Fruit fly (Drosophila melanogaster) whole organism, embryonic: ENCODE data around the gene Pvr.

Experiments
- Bgb ChIP-seq: fragments of 200-800 bp; sonication (Bioruptor generic); IDR thresholded peaks from 2 replicates; pipeline ENCODE4 v1.3.6; 2022; ENCODE audit warnings: missing biosample characterization, missing genetic modification characterization; ENCODE audit not compliant: partially characterized antibody
- CG10321 ChIP-seq: fragments of 200-800 bp; sonication (Bioruptor generic); IDR thresholded peaks from 2 replicates; pipeline ENCODE4 v1.3.6; 2022; ENCODE audit warnings: missing biosample characterization, missing genetic modification characterization
- CG11247 ChIP-seq: fragments of 200-800 bp; sonication (Bioruptor generic); IDR thresholded peaks from 2 replicates; pipeline ENCODE4 v1.3.6; 2022; ENCODE audit warnings: missing biosample characterization, missing genetic modification characterization
- CG11456 ChIP-seq: fragments of 200-800 bp; sonication (Bioruptor generic); IDR thresholded peaks from 3 replicates; pipeline ENCODE4 v1.3.6; 2022; ENCODE audit warnings: missing biosample characterization, missing genetic modification characterization
- CG11723 ChIP-seq: fragments of 200-800 bp; sonication (Bioruptor generic); optimal IDR thresholded peaks from 2 replicates; lab custom pipeline; 2017; ENCODE audit warnings: missing biosample characterization, mild to moderate bottlenecking, missing genetic modification characterization
- CG12071 ChIP-seq: fragments of 200-800 bp; sonication (Bioruptor generic); optimal IDR thresholded peaks from 3 replicates; lab custom pipeline; 2018; ENCODE audit warnings: missing biosample characterization, mild to moderate bottlenecking, missing genetic modification characterization
- CG12769 ChIP-seq: fragments of 200-800 bp; sonication (Bioruptor generic); optimal IDR thresholded peaks from 2 replicates; lab custom pipeline; 2019; ENCODE audit warnings: missing biosample characterization, mild to moderate bottlenecking, missing genetic modification characterization, moderate library complexity
- CG13296 ChIP-seq: fragments of 200-800 bp; sonication (Bioruptor generic); optimal IDR thresholded peaks from 3 replicates; lab custom pipeline; 2018; ENCODE audit warnings: missing biosample characterization, mild to moderate bottlenecking, missing genetic modification characterization
- CG14667 ChIP-seq: fragments of 200-800 bp; sonication (Bioruptor generic); IDR thresholded peaks from 2 replicates; pipeline ENCODE4 v1.3.6; 2022; ENCODE audit warnings: missing biosample characterization, missing genetic modification characterization
- CG17612 ChIP-seq: fragments of 200-800 bp; sonication (Bioruptor generic); IDR thresholded peaks from 2 replicates; pipeline ENCODE4 v1.3.6; 2022; ENCODE audit warnings: missing biosample characterization, missing genetic modification characterization
- CG18262 ChIP-seq: fragments of 200-800 bp; optimal IDR thresholded peaks from 3 replicates; lab custom pipeline; 2019; ENCODE audit warnings: missing biosample characterization, mild to moderate bottlenecking, missing genetic modification characterization, moderate library complexity
- CG2129 ChIP-seq: fragments of 200-800 bp; sonication (Bioruptor generic); IDR thresholded peaks from 2 replicates; pipeline ENCODE4 v1.3.6; 2022; ENCODE audit warnings: missing biosample characterization, missing genetic modification characterization; ENCODE audit not compliant: partially characterized antibody
- CG2712 ChIP-seq: fragments of 200-800 bp; optimal IDR thresholded peaks from 3 replicates; lab custom pipeline; 2019; ENCODE audit warnings: missing biosample characterization, mild to moderate bottlenecking, missing genetic modification characterization, moderate library complexity
- CG30431 ChIP-seq: fragments of 200-800 bp; sonication (Bioruptor generic); optimal IDR thresholded peaks from 2 replicates; lab custom pipeline; 2017; ENCODE audit warnings: missing biosample characterization, missing genetic modification characterization
- CG4360 ChIP-seq: fragments of 200-800 bp; sonication (Bioruptor generic); IDR thresholded peaks from 2 replicates; pipeline ENCODE4 v1.3.6; 2022; ENCODE audit warnings: missing biosample characterization, missing genetic modification characterization
- CG43689 ChIP-seq: fragments of 200-800 bp; sonication (Bioruptor generic); IDR thresholded peaks from 2 replicates; pipeline ENCODE4 v1.3.6; 2022; ENCODE audit warnings: missing biosample characterization, missing genetic modification characterization
- CG4854 ChIP-seq: fragments of 200-800 bp; sonication (Bioruptor generic); optimal IDR thresholded peaks from 2 replicates; lab custom pipeline; 2016; ENCODE audit warnings: missing biosample characterization, missing genetic modification characterization, inconsistent platforms
- CG5180 ChIP-seq: fragments of 200-800 bp; sonication (Bioruptor generic); optimal IDR thresholded peaks from 3 replicates; lab custom pipeline; 2017; ENCODE audit warnings: missing biosample characterization, missing genetic modification characterization, mild to moderate bottlenecking, moderate library complexity, missing genetic modification reagents
- CG8944 ChIP-seq: fragments of 200-800 bp; sonication (Bioruptor generic); optimal IDR thresholded peaks from 3 replicates; lab custom pipeline; 2016; ENCODE audit warnings: missing biosample characterization, missing genetic modification characterization
- CG9437 ChIP-seq: fragments of 200-800 bp; sonication (Bioruptor generic); optimal IDR thresholded peaks from 2 replicates; lab custom pipeline; 2018; ENCODE audit warnings: missing biosample characterization, mild to moderate bottlenecking, missing genetic modification characterization
- CG9727 ChIP-seq: fragments of 200-800 bp; sonication (Bioruptor generic); optimal IDR thresholded peaks from 3 replicates; lab custom pipeline; 2017; ENCODE audit warnings: missing biosample characterization, mild to moderate bottlenecking, missing genetic modification characterization
- CTCF ChIP-seq: fragments of 200-800 bp; sonication (Bioruptor generic); optimal IDR thresholded peaks from 2 replicates; lab custom pipeline; 2017; ENCODE audit warnings: missing biosample characterization, mild to moderate bottlenecking, missing genetic modification characterization, moderate library complexity
- Camta ChIP-seq: fragments of 200-800 bp; sonication (Bioruptor generic); optimal IDR thresholded peaks from 2 replicates; lab custom pipeline; 2016; ENCODE audit warnings: missing biosample characterization, missing genetic modification characterization
- CkIIα-i1 ChIP-seq: fragments of 200-800 bp; sonication (Bioruptor generic); IDR thresholded peaks from 2 replicates; pipeline ENCODE4 v1.3.6; 2022; ENCODE audit warnings: missing biosample characterization, missing genetic modification characterization
- CrebB ChIP-seq: fragments of 200-800 bp; sonication (Bioruptor generic); optimal IDR thresholded peaks from 3 replicates; lab custom pipeline; 2018; ENCODE audit warnings: missing biosample characterization, mild to moderate bottlenecking, missing genetic modification characterization
- D19B ChIP-seq: fragments of 200-800 bp; sonication (Bioruptor generic); optimal IDR thresholded peaks from 2 replicates; lab custom pipeline; 2017; ENCODE audit warnings: missing biosample characterization, mild to moderate bottlenecking, missing genetic modification characterization
- H15 ChIP-seq: fragments of 200-800 bp; sonication (Bioruptor generic); IDR thresholded peaks from 3 replicates; pipeline ENCODE4 v1.3.6; 2022; ENCODE audit warnings: missing biosample characterization, missing genetic modification characterization
- Lhr ChIP-seq: fragments of 200-800 bp; sonication (Bioruptor generic); optimal IDR thresholded peaks from 3 replicates; lab custom pipeline; 2017; ENCODE audit warnings: mild to moderate bottlenecking, missing biosample characterization, missing genetic modification reagents, missing genetic modification characterization
- NFAT ChIP-seq: fragments of 200-800 bp; sonication (Bioruptor generic); IDR thresholded peaks from 2 replicates; pipeline ENCODE4 v1.3.6; 2022; ENCODE audit warnings: missing biosample characterization, missing genetic modification characterization
- Poxn ChIP-seq: fragments of 200-800 bp; sonication (Bioruptor generic); IDR thresholded peaks from 2 replicates; pipeline ENCODE4 v1.3.6; 2022; ENCODE audit warnings: missing biosample characterization, missing genetic modification characterization
- Side ChIP-seq: fragments of 200-800 bp; sonication (Bioruptor generic); optimal IDR thresholded peaks from 2 replicates; lab custom pipeline; 2016; ENCODE audit warnings: missing biosample characterization, missing genetic modification characterization
- chinmo ChIP-seq: fragments of 200-800 bp; sonication (Bioruptor generic); IDR thresholded peaks from 4 replicates; pipeline ENCODE4 v1.3.6; 2022; ENCODE audit warnings: missing biosample characterization, missing genetic modification characterization; ENCODE audit not compliant: partially characterized antibody
- da ChIP-seq: fragments of 200-800 bp; sonication (Bioruptor generic); optimal IDR thresholded peaks from 2 replicates; lab custom pipeline; 2016; ENCODE audit warnings: missing biosample characterization, missing genetic modification characterization
- jing ChIP-seq: fragments of 200-800 bp; sonication (Bioruptor generic); optimal IDR thresholded peaks from 2 replicates; lab custom pipeline; 2018; ENCODE audit warnings: missing biosample characterization, mild to moderate bottlenecking, missing genetic modification characterization
- kay ChIP-seq: fragments of 200-800 bp; sonication (Bioruptor generic); optimal IDR thresholded peaks from 2 replicates; lab custom pipeline; 2016; ENCODE audit warnings: missing biosample characterization, missing genetic modification characterization
- lmd ChIP-seq: fragments of 200-800 bp; sonication (Bioruptor generic); IDR thresholded peaks from 2 replicates; pipeline ENCODE4 v1.3.6; 2022; ENCODE audit warnings: missing biosample characterization, missing genetic modification characterization
- lola ChIP-seq, 3 experiments: fragments of >200 bp in 2 of 3; fragments of 200-800 bp in 1 of 3; sonication (Bioruptor generic) in 1 of 3; optimal IDR thresholded peaks; 2 replicates each; lab custom pipeline; 2017 to 2019; ENCODE audit warnings: missing biosample characterization in 3 of 3, missing genetic modification characterization in 3 of 3, mild to moderate bottlenecking in 1 of 3, moderate library complexity in 1 of 3
- luna ChIP-seq: fragments of 200-800 bp; sonication (Bioruptor generic); optimal IDR thresholded peaks from 2 replicates; lab custom pipeline; 2016; ENCODE audit warnings: missing biosample characterization, missing genetic modification characterization
- onecut ChIP-seq: fragments of 200-800 bp; sonication (Bioruptor generic); IDR thresholded peaks from 2 replicates; pipeline ENCODE4 v1.3.6; 2022; ENCODE audit warnings: missing biosample characterization, missing genetic modification characterization
- prd ChIP-seq, 3 experiments: fragments of >200 bp in 2 of 3; fragments of 200-800 bp in 1 of 3; sonication (Bioruptor generic) in 1 of 3; optimal IDR thresholded peaks in 2 of 3; IDR thresholded peaks in 1 of 3; 2 replicates in 2 of 3; 3 replicates in 1 of 3; pipeline versions ENCODE4 v1.3.6 to Lab custom; 2017 to 2022; ENCODE audit warnings: missing biosample characterization in 1 of 3, missing genetic modification characterization in 1 of 3
- run ChIP-seq: fragments of 200-800 bp; sonication (Bioruptor generic); optimal IDR thresholded peaks from 3 replicates; lab custom pipeline; 2018; ENCODE audit warnings: missing biosample characterization, mild to moderate bottlenecking, missing genetic modification characterization
- sc ChIP-seq, 3 experiments: fragments of >200 bp in 2 of 3; fragments of 200-800 bp in 1 of 3; sonication (Bioruptor generic) in 1 of 3; optimal IDR thresholded peaks; 2 replicates in 2 of 3; 3 replicates in 1 of 3; lab custom pipeline; 2017; ENCODE audit warnings: mild to moderate bottlenecking in 1 of 3, missing biosample characterization in 1 of 3, missing genetic modification characterization in 1 of 3, missing genetic modification reagents in 1 of 3
- slp2 ChIP-seq: fragments of 200-800 bp; sonication (Bioruptor generic); optimal IDR thresholded peaks from 2 replicates; lab custom pipeline; 2016; ENCODE audit warnings: missing biosample characterization, missing genetic modification characterization
- sob ChIP-seq: fragments of 200-800 bp; sonication (Bioruptor generic); IDR thresholded peaks from 2 replicates; pipeline ENCODE4 v1.3.6; 2022; ENCODE audit warnings: missing biosample characterization, missing genetic modification characterization
- sr ChIP-seq: fragments of 200-800 bp; sonication (Bioruptor generic); IDR thresholded peaks from 3 replicates; pipeline ENCODE4 v1.3.6; 2022; ENCODE audit warnings: missing biosample characterization, missing genetic modification characterization
- tx ChIP-seq: fragments of 200-800 bp; sonication (Bioruptor generic); optimal IDR thresholded peaks from 2 replicates; lab custom pipeline; 2016; ENCODE audit warnings: missing biosample characterization, missing genetic modification characterization
- vfl ChIP-seq: fragments of 200-800 bp; sonication (Bioruptor generic); optimal IDR thresholded peaks from 2 replicates; lab custom pipeline; 2016; ENCODE audit warnings: missing biosample characterization, missing genetic modification characterization
- vnd ChIP-seq: fragments of 200-800 bp; sonication (Bioruptor generic); IDR thresholded peaks from 3 replicates; pipeline ENCODE4 v1.3.6; 2022; ENCODE audit warnings: missing biosample characterization, missing genetic modification characterization; ENCODE audit not compliant: partially characterized antibody
- wdn ChIP-seq: fragments of 200-800 bp; sonication (Bioruptor generic); IDR thresholded peaks from 2 replicates; pipeline ENCODE4 v1.3.6; 2022; ENCODE audit warnings: missing biosample characterization, missing genetic modification characterization
- zfh2 ChIP-seq: fragments of 200-800 bp; sonication (Bioruptor generic); optimal IDR thresholded peaks from 2 replicates; lab custom pipeline; 2016; ENCODE audit warnings: missing biosample characterization, missing genetic modification characterization

Pvr gene

DNA sequence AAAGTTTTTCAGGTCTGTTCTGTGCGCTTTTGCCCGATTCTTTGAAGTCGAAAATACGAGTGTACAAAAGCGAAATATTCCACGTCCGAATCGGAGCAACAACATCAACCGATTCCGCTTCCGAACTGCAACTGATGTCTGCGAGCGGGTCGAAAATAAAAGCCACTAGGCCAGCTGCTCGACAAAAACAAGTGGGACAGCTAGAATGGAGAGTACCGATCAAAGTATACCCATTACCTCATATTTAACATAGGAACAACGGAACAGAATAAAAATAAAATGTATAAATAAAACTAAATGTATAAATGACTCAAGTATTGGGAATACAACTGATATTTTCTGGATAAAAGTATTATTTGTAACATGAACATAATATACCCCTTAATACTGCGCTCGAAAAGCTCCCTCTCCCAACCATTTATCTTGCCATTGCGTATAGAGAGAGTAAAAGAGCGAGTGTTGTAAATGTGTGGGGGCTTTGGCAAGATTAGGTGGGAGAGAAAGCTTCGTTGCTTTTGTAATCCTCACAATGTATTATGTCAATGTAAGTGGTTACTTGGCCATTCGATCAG, 34.6 kb downstream of the Pvr start, which contains the start of gene SLC5A11 (continued):
- TF ChIP-seq tx (GFP tag; lab: Kevin White, UChicago) = peak; percentile 79
- peak; percentile 67 for TF ChIP-seq Lhr (GFP tag; lab: Kevin White, UChicago)
- peak; percentile 91 for TF ChIP-seq NFAT (GFP tag; lab: Robert Waterston, UW)
- no peak for TF ChIP-seq CG2129
- TF ChIP-seq CG9727 (GFP tag; lab: Kevin White, UChicago) = peak; percentile 99
- peak; percentile 93 for TF ChIP-seq sr (GFP tag; lab: Robert Waterston, UW)
- TF ChIP-seq CrebB (tag; lab: Kevin White, UChicago) = peak; percentile 94
- peak; percentile 99 for TF ChIP-seq CG4854 (GFP tag; lab: Kevin White, UChicago)
- peak; percentile 78 for TF ChIP-seq zfh2 (GFP tag; lab: Kevin White, UChicago)
- TF ChIP-seq prd (optimal IDR thresholded peaks at IDR 0.05; lab: Kevin White, UChicago) = no peak
- peak; percentile 97 for TF ChIP-seq prd (GFP tag; IDR thresholded peaks at IDR 0.05; lab: Robert Waterston, UW)
- peak; percentile 91 for TF ChIP-seq CG5180
- peak; percentile 82 for TF ChIP-seq kay (GFP tag; lab: Kevin White, UChicago)
- peak in 1 of 3 experiments; percentile 97 for TF ChIP-seq lola (GFP tag; optimal IDR thresholded peaks at IDR 0.05; lab: Kevin White, UChicago)
- TF ChIP-seq sob (GFP tag; lab: Robert Waterston, UW) = peak; percentile 99
- peak; percentile 100 for TF ChIP-seq D19B (GFP tag; lab: Kevin White, UChicago)
- TF ChIP-seq CG4360 (GFP tag; lab: Robert Waterston, UW) = peak; percentile 78
- TF ChIP-seq CG9437 (GFP tag; lab: Kevin White, UChicago) = peak; percentile 93
- peak; percentile 38; the same call in 1 of the 2 replicates for TF ChIP-seq Bgb (GFP tag; lab: Robert Waterston, UW)
- TF ChIP-seq wdn = peak; percentile 82
- peak; percentile 58 for TF ChIP-seq Side
- TF ChIP-seq CG10321 (GFP tag; lab: Robert Waterston, UW) = peak; percentile 74
- TF ChIP-seq CG30431 = peak; percentile 23
- peak; percentile 14 for TF ChIP-seq luna
- peak; percentile 91 for TF ChIP-seq Camta (GFP tag; lab: Kevin White, UChicago)
- TF ChIP-seq CG13296 = peak; percentile 98
- peak; percentile 89 for TF ChIP-seq CG12071 (GFP tag; lab: Kevin White, UChicago)
- TF ChIP-seq CG8944 (GFP tag; lab: Kevin White, UChicago) = peak; percentile 54
- peak; percentile 98 for TF ChIP-seq lmd (GFP tag; lab: Robert Waterston, UW)
- no peak for TF ChIP-seq sc (optimal IDR thresholded peaks at IDR 0.05; lab: Kevin White, UChicago)
- TF ChIP-seq sc (GFP tag; optimal IDR thresholded peaks at IDR 0.05; lab: Kevin White, UChicago) = peak; percentile 88
- TF ChIP-seq CG2712 (tag; lab: Kevin White, UChicago) = peak; percentile 98
- TF ChIP-seq CG18262 (tag; lab: Kevin White, UChicago) = peak; percentile 96
- TF ChIP-seq CG14667 = peak; percentile 94
- TF ChIP-seq vnd (GFP tag; lab: Robert Waterston, UW) = no peak
- TF ChIP-seq onecut (GFP tag; lab: Robert Waterston, UW) = peak; percentile 85
- TF ChIP-seq da = peak; percentile 23
- TF ChIP-seq chinmo (GFP tag; lab: Robert Waterston, UW) = peak; percentile 86; the same call in 2 of the 4 replicates
- peak; percentile 96 for TF ChIP-seq H15 (GFP tag; lab: Robert Waterston, UW)
- peak; percentile 99 for TF ChIP-seq jing (GFP tag; lab: Kevin White, UChicago)
- peak; percentile 96 for TF ChIP-seq CG11456 (GFP tag; lab: Robert Waterston, UW)
- TF ChIP-seq Poxn (GFP tag; lab: Robert Waterston, UW) = peak; percentile 32; the same call in 1 of the 2 replicates
- peak; percentile 88 for TF ChIP-seq CG43689 (GFP tag; lab: Robert Waterston, UW)
- TF ChIP-seq slp2 (GFP tag; lab: Kevin White, UChicago) = peak; percentile 61
- TF ChIP-seq CG12769 (tag; lab: Kevin White, UChicago) = peak; percentile 83
- peak; percentile 96 for TF ChIP-seq CG11247
- no peak for TF ChIP-seq CkIIα-i1 (GFP tag; lab: Robert Waterston, UW)
- peak; percentile 96 for TF ChIP-seq run
- TF ChIP-seq CG17612 (GFP tag; lab: Robert Waterston, UW) = peak; percentile 88
- peak; percentile 50 for TF ChIP-seq CTCF (GFP tag; lab: Kevin White, UChicago)
- peak; percentile 51 for TF ChIP-seq vfl (GFP tag; lab: Kevin White, UChicago)
- TF ChIP-seq CG11723 (GFP tag; lab: Kevin White, UChicago) = peak; percentile 95
